Fruit fly (Drosophila melanogaster) whole organism, embryonic: ENCODE data around the gene CG32260.

Experiments
- Atf6 ChIP-seq: fragments of 200-800 bp; sonication (Bioruptor generic); IDR thresholded peaks from 2 replicates; pipeline ENCODE4 v1.3.6; 2022; ENCODE audit warnings: missing biosample characterization, missing genetic modification characterization
- CG11247 ChIP-seq: fragments of 200-800 bp; sonication (Bioruptor generic); IDR thresholded peaks from 2 replicates; pipeline ENCODE4 v1.3.6; 2022; ENCODE audit warnings: missing biosample characterization, missing genetic modification characterization
- CG11560 ChIP-seq: fragments of 200-800 bp; sonication (Bioruptor generic); IDR thresholded peaks from 3 replicates; pipeline ENCODE4 v1.3.6; 2022; ENCODE audit warnings: missing biosample characterization, missing genetic modification characterization
- CG13894 ChIP-seq: fragments of 200-800 bp; sonication (Bioruptor generic); optimal IDR thresholded peaks from 3 replicates; lab custom pipeline; 2018; ENCODE audit warnings: missing biosample characterization, mild to moderate bottlenecking, missing genetic modification characterization, moderate library complexity
- CG14014 ChIP-seq: fragments of 200-800 bp; sonication (Bioruptor generic); IDR thresholded peaks from 2 replicates; pipeline ENCODE4 v1.3.6; 2022; ENCODE audit warnings: missing biosample characterization, missing genetic modification characterization
- CG15073 ChIP-seq: fragments of 200-800 bp; sonication (Bioruptor generic); optimal IDR thresholded peaks from 2 replicates; lab custom pipeline; 2016; ENCODE audit warnings: missing biosample characterization, missing genetic modification characterization
- CG15479 ChIP-seq: fragments of 200-800 bp; sonication (Bioruptor generic); optimal IDR thresholded peaks from 3 replicates; lab custom pipeline; 2019; ENCODE audit warnings: missing biosample characterization, mild to moderate bottlenecking, missing genetic modification characterization, moderate library complexity
- CG15696 ChIP-seq: fragments of 200-800 bp; sonication (Bioruptor generic); optimal IDR thresholded peaks from 2 replicates; lab custom pipeline; 2019; ENCODE audit warnings: missing biosample characterization, mild to moderate bottlenecking, missing genetic modification characterization, moderate library complexity
- CG16779 ChIP-seq: fragments of 200-800 bp; sonication (Bioruptor generic); IDR thresholded peaks from 2 replicates; pipeline ENCODE4 v1.3.6; 2022; ENCODE audit warnings: missing biosample characterization, missing genetic modification characterization
- CG17359 ChIP-seq: fragments of 200-800 bp; sonication (Bioruptor generic); optimal IDR thresholded peaks from 3 replicates; lab custom pipeline; 2018; ENCODE audit warnings: missing biosample characterization, mild to moderate bottlenecking, missing genetic modification characterization, moderate library complexity
- CG17385 ChIP-seq: fragments of 200-800 bp; sonication (Bioruptor generic); optimal IDR thresholded peaks from 3 replicates; lab custom pipeline; 2018; ENCODE audit warnings: missing biosample characterization, mild to moderate bottlenecking, missing genetic modification characterization
- CG18476 ChIP-seq: fragments of 200-800 bp; sonication (Bioruptor generic); optimal IDR thresholded peaks from 2 replicates; lab custom pipeline; 2016; ENCODE audit warnings: missing biosample characterization, mild to moderate bottlenecking, missing genetic modification characterization
- CG2116 ChIP-seq: fragments of 200-800 bp; sonication (Bioruptor generic); optimal IDR thresholded peaks from 3 replicates; lab custom pipeline; 2018; ENCODE audit warnings: missing biosample characterization, mild to moderate bottlenecking, missing genetic modification characterization
- CG2120 ChIP-seq: fragments of 200-800 bp; sonication (Bioruptor generic); optimal IDR thresholded peaks from 3 replicates; lab custom pipeline; 2016; ENCODE audit warnings: missing biosample characterization, missing genetic modification characterization
- CG31388 ChIP-seq: fragments of 200-800 bp; sonication (Bioruptor generic); optimal IDR thresholded peaks from 2 replicates; lab custom pipeline; 2016; ENCODE audit warnings: missing biosample characterization, missing genetic modification characterization
- CG3726 ChIP-seq: fragments of 200-800 bp; sonication (Bioruptor generic); IDR thresholded peaks from 3 replicates; pipeline ENCODE4, ENCODE4 v1.3.6; 2022; ENCODE audit warnings: missing biosample characterization, missing genetic modification characterization
- CG4820 ChIP-seq: fragments of 200-800 bp; sonication (Bioruptor generic); optimal IDR thresholded peaks from 3 replicates; lab custom pipeline; 2016; ENCODE audit warnings: missing biosample characterization, missing genetic modification characterization
- CG5953 ChIP-seq: fragments of 200-800 bp; sonication (Bioruptor generic); IDR thresholded peaks from 2 replicates; pipeline ENCODE4 v1.3.6; 2022; ENCODE audit warnings: missing biosample characterization, missing genetic modification characterization
- CG6175 ChIP-seq: fragments of 200-800 bp; sonication (Bioruptor generic); IDR thresholded peaks from 3 replicates; pipeline ENCODE4 v1.3.6; 2022; ENCODE audit warnings: missing biosample characterization, missing genetic modification characterization
- CG6272 ChIP-seq: fragments of 200-800 bp; sonication (Bioruptor generic); IDR thresholded peaks from 2 replicates; pipeline ENCODE4 v1.3.6; 2022; ENCODE audit warnings: missing biosample characterization, missing genetic modification characterization
- CG8089 ChIP-seq: fragments of 200-800 bp; sonication (Bioruptor generic); optimal IDR thresholded peaks from 3 replicates; lab custom pipeline; 2016; ENCODE audit warnings: missing biosample characterization, missing genetic modification characterization
- CG9797 ChIP-seq: fragments of 200-800 bp; sonication (Bioruptor generic); optimal IDR thresholded peaks from 3 replicates; lab custom pipeline; 2018; ENCODE audit warnings: missing biosample characterization, mild to moderate bottlenecking, missing genetic modification characterization
- Dbx ChIP-seq: fragments of 200-800 bp; sonication (Bioruptor generic); IDR thresholded peaks from 3 replicates; pipeline ENCODE4 v1.3.6; 2022; ENCODE audit warnings: missing biosample characterization, missing genetic modification characterization
- Dip2 ChIP-seq: fragments of 200-800 bp; sonication (Bioruptor generic); IDR thresholded peaks from 2 replicates; pipeline ENCODE4 v1.3.6; 2022; ENCODE audit warnings: missing biosample characterization, missing genetic modification characterization
- Doc2 ChIP-seq: fragments of 200-800 bp; sonication (Bioruptor generic); IDR thresholded peaks from 2 replicates; pipeline ENCODE4 v1.3.6; 2022; ENCODE audit warnings: missing biosample characterization, missing genetic modification characterization
- Doc3 ChIP-seq: fragments of 200-800 bp; sonication (Bioruptor generic); IDR thresholded peaks from 3 replicates; pipeline ENCODE4 v1.3.6; 2022; ENCODE audit warnings: missing biosample characterization, missing genetic modification characterization; ENCODE audit not compliant: partially characterized antibody
- H15 ChIP-seq: fragments of 200-800 bp; sonication (Bioruptor generic); IDR thresholded peaks from 3 replicates; pipeline ENCODE4 v1.3.6; 2022; ENCODE audit warnings: missing biosample characterization, missing genetic modification characterization
- HmgZ ChIP-seq: fragments of 200-800 bp; sonication (Bioruptor generic); optimal IDR thresholded peaks from 2 replicates; lab custom pipeline; 2018; ENCODE audit warnings: missing biosample characterization, mild to moderate bottlenecking, missing genetic modification characterization
- Ravus ChIP-seq: fragments of 200-800 bp; sonication (Bioruptor generic); IDR thresholded peaks from 2 replicates; pipeline ENCODE4 v1.3.6; 2022; ENCODE audit warnings: missing biosample characterization, missing genetic modification characterization
- ab ChIP-seq: fragments of 200-800 bp; sonication (Bioruptor generic); optimal IDR thresholded peaks from 2 replicates; lab custom pipeline; 2016; ENCODE audit warnings: missing biosample characterization, missing genetic modification characterization
- ap ChIP-seq: fragments of 200-800 bp; sonication (Bioruptor generic); IDR thresholded peaks from 2 replicates; pipeline ENCODE4 v1.3.6; 2022; ENCODE audit warnings: missing biosample characterization, missing genetic modification characterization
- az2 ChIP-seq: fragments of 200-800 bp; sonication (Bioruptor generic); optimal IDR thresholded peaks from 3 replicates; lab custom pipeline; 2016; ENCODE audit warnings: missing biosample characterization, missing genetic modification characterization
- btn ChIP-seq: fragments of 200-800 bp; sonication (Bioruptor generic); optimal IDR thresholded peaks from 2 replicates; lab custom pipeline; 2016; ENCODE audit warnings: missing biosample characterization, missing genetic modification characterization
- danr ChIP-seq: fragments of 200-800 bp; sonication (Bioruptor generic); IDR thresholded peaks from 2 replicates; pipeline ENCODE4 v1.3.6; 2022; ENCODE audit warnings: missing biosample characterization, missing genetic modification characterization
- dimm ChIP-seq: fragments of 200-800 bp; sonication (Bioruptor generic); IDR thresholded peaks from 2 replicates; pipeline ENCODE4 v1.3.6; 2022; ENCODE audit warnings: missing biosample characterization, missing genetic modification characterization
- disco-r ChIP-seq: fragments of 200-800 bp; sonication (Bioruptor generic); optimal IDR thresholded peaks from 2 replicates; lab custom pipeline; 2016; ENCODE audit warnings: missing biosample characterization, missing genetic modification characterization
- dmrt99B ChIP-seq: fragments of 200-800 bp; sonication (Bioruptor generic); optimal IDR thresholded peaks from 2 replicates; lab custom pipeline; 2018; ENCODE audit warnings: missing biosample characterization, mild to moderate bottlenecking, missing genetic modification characterization, moderate library complexity
- dysf ChIP-seq: fragments of 200-800 bp; sonication (Bioruptor generic); IDR thresholded peaks from 3 replicates; pipeline ENCODE4 v1.3.6; 2022; ENCODE audit warnings: missing biosample characterization, missing genetic modification characterization
- fru ChIP-seq: fragments of >200 bp; optimal IDR thresholded peaks from 2 replicates; lab custom pipeline; 2017
- gcm ChIP-seq: fragments of 200-800 bp; sonication (Bioruptor generic); optimal IDR thresholded peaks from 2 replicates; lab custom pipeline; 2019; ENCODE audit warnings: missing biosample characterization, mild to moderate bottlenecking, missing genetic modification characterization, moderate library complexity
- grn ChIP-seq: fragments of 200-800 bp; sonication (Bioruptor generic); optimal IDR thresholded peaks from 3 replicates; lab custom pipeline; 2017; ENCODE audit warnings: missing biosample characterization, missing genetic modification characterization
- hbn ChIP-seq: fragments of 200-800 bp; sonication (Bioruptor generic); IDR thresholded peaks from 2 replicates; pipeline ENCODE4 v1.3.6; 2022; ENCODE audit warnings: missing biosample characterization, missing genetic modification characterization; ENCODE audit not compliant: partially characterized antibody
- jigr1 ChIP-seq: fragments of 200-800 bp; sonication (Bioruptor generic); IDR thresholded peaks from 3 replicates; pipeline ENCODE4 v1.3.6; 2022; ENCODE audit warnings: missing biosample characterization, missing genetic modification characterization
- jumu ChIP-seq: fragments of 200-800 bp; sonication (Bioruptor generic); optimal IDR thresholded peaks from 3 replicates; lab custom pipeline; 2016; ENCODE audit warnings: missing biosample characterization, missing genetic modification characterization
- nerfin-2 ChIP-seq: fragments of 200-800 bp; sonication (Bioruptor generic); IDR thresholded peaks from 2 replicates; pipeline ENCODE4 v1.3.6; 2022; ENCODE audit warnings: missing biosample characterization, missing genetic modification characterization; ENCODE audit not compliant: partially characterized antibody
- odd ChIP-seq: fragments of 200-800 bp; sonication (Bioruptor generic); optimal IDR thresholded peaks from 2 replicates; lab custom pipeline; 2017; ENCODE audit warnings: missing biosample characterization, mild to moderate bottlenecking, missing genetic modification characterization
- pros ChIP-seq: fragments of 200-800 bp; sonication (Bioruptor generic); optimal IDR thresholded peaks from 3 replicates; lab custom pipeline; 2019; ENCODE audit warnings: missing biosample characterization, mild to moderate bottlenecking, missing genetic modification characterization, moderate library complexity
- rib ChIP-seq: fragments of 200-800 bp; sonication (Bioruptor generic); IDR thresholded peaks from 2 replicates; pipeline ENCODE4 v1.3.6; 2022; ENCODE audit warnings: missing biosample characterization, missing genetic modification characterization
- seq ChIP-seq: fragments of 200-800 bp; sonication (Bioruptor generic); IDR thresholded peaks from 2 replicates; pipeline ENCODE4 v1.3.6; 2022; ENCODE audit warnings: missing biosample characterization, missing genetic modification characterization
- sisA ChIP-seq: fragments of 200-800 bp; sonication (Bioruptor generic); IDR thresholded peaks from 2 replicates; pipeline ENCODE4 v1.3.6; 2022; ENCODE audit warnings: missing biosample characterization, missing genetic modification characterization
- unpg ChIP-seq: fragments of 200-800 bp; sonication (Bioruptor generic); optimal IDR thresholded peaks from 3 replicates; lab custom pipeline; 2018; ENCODE audit warnings: missing biosample characterization, mild to moderate bottlenecking, missing genetic modification characterization, moderate library complexity
- yki ChIP-seq: fragments of >200 bp; optimal IDR thresholded peaks from 3 replicates; lab custom pipeline; 2018

CG32260 gene

dm6 chr3L:4102496-4103257 lies 39.5 kb upstream of the CG32260 start, which contains the start of gene CG14995 (continued):
- TF ChIP-seq CG4820 (GFP tag; lab: Kevin White, UChicago) (no peak), seq (no peak), CG15696 (tag; lab: Kevin White, UChicago) (no peak), fru (lab: Kevin White, UChicago) (no peak), sisA (GFP tag; lab: Robert Waterston, UW) (no peak), CG18476 (GFP tag; lab: Kevin White, UChicago) (no peak), odd (GFP tag; lab: Kevin White, UChicago) (peak; percentile 14), CG17359 (tag; lab: Kevin White, UChicago) (no peak), jigr1 (GFP tag; lab: Robert Waterston, UW) (no peak), CG5953 (GFP tag; lab: Robert Waterston, UW) (no peak), Doc2 (GFP tag; lab: Robert Waterston, UW) (no peak), gcm (GFP tag; lab: Kevin White, UChicago) (no peak), hbn (peak; percentile 38), yki (lab: Kevin White, UChicago) (no peak), CG15479 (GFP tag; lab: Kevin White, UChicago) (no peak), ab (GFP tag; lab: Kevin White, UChicago) (no peak), CG11247 (no peak), HmgZ (no peak), dmrt99B (tag; lab: Kevin White, UChicago) (peak; percentile 21), CG9797 (GFP tag; lab: Kevin White, UChicago) (no peak), CG6272 (no peak), dimm (GFP tag; lab: Robert Waterston, UW) (no peak), CG2120 (GFP tag; lab: Kevin White, UChicago) (no peak), danr (GFP tag; lab: Robert Waterston, UW) (no peak), unpg (GFP tag; lab: Kevin White, UChicago) (no peak), rib (GFP tag; lab: Robert Waterston, UW) (no peak), H15 (GFP tag; lab: Robert Waterston, UW) (no peak), CG3726 (no peak), CG11560 (tag; lab: Robert Waterston, UW) (no peak), CG14014 (GFP tag; lab: Robert Waterston, UW) (no peak), CG13894 (tag; lab: Kevin White, UChicago) (peak; percentile 62), CG17385 (GFP tag; lab: Kevin White, UChicago) (peak; percentile 39), Atf6 (peak; percentile 42; the same call in 1 of the 2 replicates), Dbx (GFP tag; lab: Robert Waterston, UW) (0 out of 3 replicates have a peak, but pooled peaks have one; percentile 23), CG15073 (GFP tag; lab: Kevin White, UChicago) (no peak), Dip2 (GFP tag; lab: Robert Waterston, UW) (no peak), ap (GFP tag; lab: Robert Waterston, UW) (no peak), CG31388 (no peak), pros (GFP tag; lab: Kevin White, UChicago) (no peak), CG6175 (GFP tag; lab: Robert Waterston, UW) (no peak), Ravus (no peak), nerfin-2 (GFP tag; lab: Robert Waterston, UW) (no peak), grn (GFP tag; lab: Kevin White, UChicago) (no peak), dysf (GFP tag; lab: Robert Waterston, UW) (no peak; the same call in 2 of the 3 replicates), CG2116 (GFP tag; lab: Kevin White, UChicago) (peak; percentile 30), CG8089 (GFP tag; lab: Kevin White, UChicago) (no peak), disco-r (no peak), az2 (GFP tag; lab: Kevin White, UChicago) (no peak), btn (no peak), jumu (GFP tag; lab: Kevin White, UChicago) (no peak), CG16779 (GFP tag; lab: Robert Waterston, UW) (no peak), Doc3 (GFP tag; lab: Robert Waterston, UW) (peak; percentile 59)
